Fruit fly (Drosophila melanogaster) whole organism: Measurements from ENCODE around the gene mib2.

Experiments
- CG8478 ChIP-seq: fragments of >200 bp; optimal IDR thresholded peaks from 2 replicates; lab custom pipeline; 2018; ENCODE audit warnings: inconsistent platforms
- Dll ChIP-seq: fragments of >200 bp; optimal IDR thresholded peaks from 2 replicates; lab custom pipeline; 2017
- psq ChIP-seq: fragments of >200 bp; optimal IDR thresholded peaks from 2 replicates; lab custom pipeline; 2017

DNA sequence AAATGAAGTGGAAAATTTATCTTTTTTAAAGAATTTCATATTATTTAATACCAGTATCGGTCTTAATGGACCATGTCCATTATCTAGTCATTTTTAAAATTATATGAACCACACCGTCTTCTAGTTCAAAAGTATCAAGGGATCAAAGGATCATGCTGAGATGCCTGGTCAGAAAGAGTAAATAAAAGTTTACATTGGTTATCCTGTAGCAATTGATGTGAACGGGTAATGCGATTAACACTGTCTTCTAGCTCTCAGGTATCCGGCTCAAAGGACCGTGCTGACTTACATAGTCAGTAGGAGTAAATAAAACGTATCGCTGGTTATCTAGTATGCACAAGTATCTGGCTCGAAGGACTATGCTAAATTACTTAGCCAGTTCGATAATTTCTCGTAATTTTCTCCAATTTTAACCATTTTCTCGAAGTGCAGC is 15.1 kb upstream of the mib2 start:
- TF ChIP-seq psq (lab: Kevin White, UChicago) (no peak), Dll (no peak), CG8478 (lab: Kevin White, UChicago) (no peak)
